Worm (Caenorhabditis elegans): ENCODE data around the gene T01C1.4.
A peak's percentile ranks its signal among the peaks of the same experiment; 100 is the strongest.

The T01C1.4 gene

ce11 chrX:10691232-10691631, 25.7 kb downstream of the T01C1.4 start (continued):
- TF ChIP-seq efl-3 (GFP tag; optimal IDR thresholded peaks at IDR 0.05), result no peak
- peak; percentile 17 for TF ChIP-seq nhr-71 (tag; optimal IDR thresholded peaks at IDR 0.05)
- no peak for TF ChIP-seq ceh-90 (tag; optimal IDR thresholded peaks at IDR 0.05)
- TF ChIP-seq aha-1 (tag; optimal IDR thresholded peaks at IDR 0.05), result no peak
- TF ChIP-seq nhr-28 (tag; optimal IDR thresholded peaks at IDR 0.05), result no peak
- TF ChIP-seq swsn-7 (tag; optimal IDR thresholded peaks at IDR 0.05), result no peak
- TF ChIP-seq xbp-1 (tag; optimal IDR thresholded peaks at IDR 0.05), result peak; percentile 12
- peak; percentile 91 for TF ChIP-seq blmp-1 (tag; optimal IDR thresholded peaks at IDR 0.05)
- no peak for TF ChIP-seq elt-2 (tag; optimal IDR thresholded peaks at IDR 0.05)
- no peak for TF ChIP-seq mab-9 (GFP tag; IDR thresholded peaks at IDR 0.05)
- no peak for TF ChIP-seq sup-37 (GFP tag; optimal IDR thresholded peaks at IDR 0.05)
- no peak for TF ChIP-seq vab-15 (tag; optimal IDR thresholded peaks at IDR 0.05)
- no peak for TF ChIP-seq unc-130 (tag; optimal IDR thresholded peaks at IDR 0.05)
- TF ChIP-seq ama-1 (optimal IDR thresholded peaks at IDR 0.05), result no peak
- no peak for TF ChIP-seq ceh-88 (GFP tag; IDR thresholded peaks at IDR 0.05)
- TF ChIP-seq isw-1 (GFP tag; IDR thresholded peaks at IDR 0.05), result no peak
- no peak for TF ChIP-seq rnt-1 (tag; optimal IDR thresholded peaks at IDR 0.05)
- no peak for TF ChIP-seq snpc-4 (tag; optimal IDR thresholded peaks at IDR 0.05)

- TF ChIP-seq swsn-7 (tag; optimal IDR thresholded peaks at IDR 0.05) (no peak), lin-14 (GFP tag; optimal IDR thresholded peaks at IDR 0.05) (peak; percentile 67), Y116A8C.19 (tag; optimal IDR thresholded peaks at IDR 0.05; ENCODE audit: borderline replicate concordance) (no peak), nhr-84 (tag; optimal IDR thresholded peaks at IDR 0.05) (no peak), nhr-85 (tag) (peak; percentile 85), mab-9 (GFP tag; IDR thresholded peaks at IDR 0.05) (no peak), fos-1 (tag; optimal IDR thresholded peaks at IDR 0.05) (no peak), mep-1 (tag; optimal IDR thresholded peaks at IDR 0.05) (peak; percentile 50), unc-130 (tag; optimal IDR thresholded peaks at IDR 0.05) (no peak), nhr-19 (GFP tag; conservative IDR thresholded peaks at IDR 0.05) (no peak), pax-3 (tag; optimal IDR thresholded peaks at IDR 0.05) (no peak), lin-35 (GFP tag; optimal IDR thresholded peaks at IDR 0.05) (peak in 1 of 2 experiments; percentile 44), aly-2 (tag; optimal IDR thresholded peaks at IDR 0.05) (no peak), isw-1 (GFP tag; IDR thresholded peaks at IDR 0.05) (no peak), unc-98 (GFP tag; IDR thresholded peaks at IDR 0.05) (no peak), nhr-71 (tag; optimal IDR thresholded peaks at IDR 0.05) (no peak), skn-1 (tag; optimal IDR thresholded peaks at IDR 0.05) (no peak), tlp-1 (tag; optimal IDR thresholded peaks at IDR 0.05) (no peak), hlh-17 (GFP tag; optimal IDR thresholded peaks at IDR 0.05; ENCODE audit: borderline replicate concordance) (no peak), blmp-1 (tag; optimal IDR thresholded peaks at IDR 0.05) (peak; percentile 85), elt-2 (tag; optimal IDR thresholded peaks at IDR 0.05) (no peak), pqm-1 (tag; optimal IDR thresholded peaks at IDR 0.05) (no peak), snu-23 (GFP tag; optimal IDR thresholded peaks at IDR 0.05) (peak; percentile 22), nhr-20 (tag; optimal IDR thresholded peaks at IDR 0.05) (peak; percentile 26)
Observed at ce11 chrX:10689729-10690128, 27.2 kb downstream of the T01C1.4 start.

ce11 chrX:10688311-10688710, 28.6 kb downstream of the T01C1.4 start:
- TF ChIP-seq nhr-76 (tag; optimal IDR thresholded peaks at IDR 0.05) (no peak), pax-3 (tag; optimal IDR thresholded peaks at IDR 0.05) (no peak), ceh-90 (tag; optimal IDR thresholded peaks at IDR 0.05) (no peak), nhr-12 (tag; optimal IDR thresholded peaks at IDR 0.05) (no peak), ama-1 (optimal IDR thresholded peaks at IDR 0.05) (no peak), vab-15 (tag; optimal IDR thresholded peaks at IDR 0.05) (no peak), Y116A8C.19 (tag; optimal IDR thresholded peaks at IDR 0.05; ENCODE audit: borderline replicate concordance) (no peak), isw-1 (GFP tag; IDR thresholded peaks at IDR 0.05) (no peak), lin-39 (tag; optimal IDR thresholded peaks at IDR 0.05) (no peak), mdl-1 (tag; optimal IDR thresholded peaks at IDR 0.05) (peak in 1 of 2 experiments; percentile 31), hpl-2 (GFP tag; optimal IDR thresholded peaks at IDR 0.05) (no peak), zip-4 (GFP tag; optimal IDR thresholded peaks at IDR 0.05) (no peak), efl-3 (GFP tag; optimal IDR thresholded peaks at IDR 0.05) (no peak), sox-4 (tag; optimal IDR thresholded peaks at IDR 0.05) (no peak), aha-1 (tag; optimal IDR thresholded peaks at IDR 0.05) (no peak), elt-3 (tag; optimal IDR thresholded peaks at IDR 0.05) (peak in 2 of 6 experiments; percentile 27 to 72), egl-27 (tag; optimal IDR thresholded peaks at IDR 0.05) (no peak), unc-30 (tag; optimal IDR thresholded peaks at IDR 0.05) (no peak), pqm-1 (tag; optimal IDR thresholded peaks at IDR 0.05) (no peak), swsn-7 (tag; optimal IDR thresholded peaks at IDR 0.05) (no peak), nhr-90 (tag; optimal IDR thresholded peaks at IDR 0.05; ENCODE audit: poor library complexity) (peak; percentile 65), unc-130 (tag; optimal IDR thresholded peaks at IDR 0.05) (peak; percentile 70), ztf-11 (tag; optimal IDR thresholded peaks at IDR 0.05) (no peak), xbp-1 (tag; optimal IDR thresholded peaks at IDR 0.05) (no peak), lsy-2 (tag; optimal IDR thresholded peaks at IDR 0.05) (peak; percentile 38), rnt-1 (tag; optimal IDR thresholded peaks at IDR 0.05) (no peak), ceh-8 (GFP tag; optimal IDR thresholded peaks at IDR 0.05) (no peak)
